Worm (Caenorhabditis elegans) whole organism, L4/young adult: Measurements from ENCODE around the gene cdr-7.

Source experiments
- W03F9.2 ChIP-seq: fragments of 150-350 bp; optimal IDR thresholded peaks from 2 replicates; lab custom pipeline; 2014; ENCODE audit warnings: missing biosample characterization, missing genetic modification characterization
- him-1 ChIP-seq: sonication (generic microtip); optimal IDR thresholded peaks from 2 replicates; lab custom pipeline; 2016; ENCODE audit warnings: missing genotype, missing genetic modification reagents, missing genetic modification characterization, missing compliant biosample characterization

- TF ChIP-seq W03F9.2 (tag; lab: Kevin White, UChicago): no peak
- no peak for TF ChIP-seq him-1
Observed at ce11 chrV:12361644-12362043, 50.3 kb downstream of the cdr-7 start, which contains the start of gene fipr-1.
